Worm (Caenorhabditis elegans): Measurements from ENCODE around the gene srv-8.

The srv-8 gene

ce11 chrV:13415462-13415861, 5.1 kb downstream of the srv-8 start:
- TF ChIP-seq F49E8.2 (tag; optimal IDR thresholded peaks at IDR 0.05; ENCODE audit: borderline replicate concordance), result no peak
- no peak for TF ChIP-seq lim-7 (GFP tag; IDR thresholded peaks at IDR 0.05)
- TF ChIP-seq set-16 (GFP tag; IDR thresholded peaks at IDR 0.05), result peak; percentile 99
- TF ChIP-seq hmg-1.1 (GFP tag; IDR thresholded peaks at IDR 0.05), result 0 out of 2 replicates have a peak, but pooled peaks have one; percentile 43
- TF ChIP-seq rbr-2 (tag; optimal IDR thresholded peaks at IDR 0.05), result no peak
- TF ChIP-seq snpc-1.2 (GFP tag; IDR thresholded peaks at IDR 0.05), result no peak
- no peak for TF ChIP-seq mdt-29 (GFP tag; IDR thresholded peaks at IDR 0.05)
- no peak for TF ChIP-seq hlh-30 (tag; optimal IDR thresholded peaks at IDR 0.05; ENCODE audit: insufficient read depth)
- no peak for TF ChIP-seq attf-4 (tag; optimal IDR thresholded peaks at IDR 0.05)
- TF ChIP-seq zfp-2 (tag; optimal IDR thresholded peaks at IDR 0.05), result no peak
- TF ChIP-seq egl-43 (GFP tag; IDR thresholded peaks at IDR 0.05), result no peak
- no peak for TF ChIP-seq php-3 (GFP tag; IDR thresholded peaks at IDR 0.05)
- TF ChIP-seq fkh-10 (GFP tag; optimal IDR thresholded peaks at IDR 0.05), result no peak
- TF ChIP-seq spr-1 (tag; optimal IDR thresholded peaks at IDR 0.05), result no peak
- no peak for TF ChIP-seq nhr-6 (tag; optimal IDR thresholded peaks at IDR 0.05)
- TF ChIP-seq mxl-3 (GFP tag; optimal IDR thresholded peaks at IDR 0.05), result no peak
- TF ChIP-seq nhr-48 (tag; optimal IDR thresholded peaks at IDR 0.05), result no peak
- no peak for TF ChIP-seq arid-1 (GFP tag; conservative IDR thresholded peaks at IDR 0.05)
- no peak for TF ChIP-seq zag-1 (tag; optimal IDR thresholded peaks at IDR 0.05)
- TF ChIP-seq lir-3 (tag; optimal IDR thresholded peaks at IDR 0.05), result no peak
- no peak for TF ChIP-seq lin-1 (GFP tag; IDR thresholded peaks at IDR 0.05)
- no peak for TF ChIP-seq nhr-28 (tag; optimal IDR thresholded peaks at IDR 0.05)
- TF ChIP-seq madf-9 (GFP tag; conservative IDR thresholded peaks at IDR 0.05), result no peak
- no peak for TF ChIP-seq cey-2 (tag; optimal IDR thresholded peaks at IDR 0.05; ENCODE audit: borderline replicate concordance, insufficient read depth)
- no peak for TF ChIP-seq nhr-42 (GFP tag; IDR thresholded peaks at IDR 0.05)
- TF ChIP-seq pha-4 (GFP tag; IDR thresholded peaks at IDR 0.05), result peak; percentile 70; the same call in 1 of the 2 replicates
- TF ChIP-seq pha-4 (tag; optimal IDR thresholded peaks at IDR 0.05), result no peak
- TF ChIP-seq unc-39 (tag; optimal IDR thresholded peaks at IDR 0.05), result no peak
- TF ChIP-seq hif-1 (tag; optimal IDR thresholded peaks at IDR 0.05), result no peak
- TF ChIP-seq dmd-9 (GFP tag; IDR thresholded peaks at IDR 0.05), result 0 out of 2 replicates have a peak, but pooled peaks have one; percentile 40
- 0 out of 2 replicates have a peak, but pooled peaks have one; percentile 20 for TF ChIP-seq ctbp-1 (GFP tag; IDR thresholded peaks at IDR 0.05)
- no peak for TF ChIP-seq spr-3 (GFP tag; optimal IDR thresholded peaks at IDR 0.05)
- TF ChIP-seq F10B5.3 (tag; optimal IDR thresholded peaks at IDR 0.05), result peak; percentile 6
- TF ChIP-seq snpc-4 (tag; optimal IDR thresholded peaks at IDR 0.05), result no peak
- TF ChIP-seq mdl-1 (tag; optimal IDR thresholded peaks at IDR 0.05), result no peak
- TF ChIP-seq D1046.2 (GFP tag; IDR thresholded peaks at IDR 0.05), result no peak
- no peak for TF ChIP-seq tra-1 (GFP tag; IDR thresholded peaks at IDR 0.05)
- TF ChIP-seq skn-1 (tag; optimal IDR thresholded peaks at IDR 0.05), result no peak
- no peak for TF ChIP-seq fos-1 (tag; optimal IDR thresholded peaks at IDR 0.05)
- TF ChIP-seq T20F7.1 (GFP tag; optimal IDR thresholded peaks at IDR 0.05), result no peak
- peak; percentile 29 for TF ChIP-seq gei-8 (GFP tag; optimal IDR thresholded peaks at IDR 0.05)
- TF ChIP-seq nhr-76 (tag; optimal IDR thresholded peaks at IDR 0.05), result no peak
- no peak for TF ChIP-seq Y75B8A.6 (GFP tag; IDR thresholded peaks at IDR 0.05)
- no peak for TF ChIP-seq dpl-1 (GFP tag; optimal IDR thresholded peaks at IDR 0.05)
- no peak for TF ChIP-seq ceh-28 (tag; optimal IDR thresholded peaks at IDR 0.05)
- no peak for TF ChIP-seq dmd-8 (GFP tag; IDR thresholded peaks at IDR 0.05)
- no peak for TF ChIP-seq ama-1 (optimal IDR thresholded peaks at IDR 0.05)
- TF ChIP-seq nhr-41 (GFP tag; IDR thresholded peaks at IDR 0.05), result no peak
- TF ChIP-seq ceh-82 (tag; optimal IDR thresholded peaks at IDR 0.05), result no peak
- no peak for TF ChIP-seq F37D6.2 (tag; optimal IDR thresholded peaks at IDR 0.05)
- no peak for TF ChIP-seq ZK337.2 (GFP tag; IDR thresholded peaks at IDR 0.05)
- TF ChIP-seq ceh-32 (tag; optimal IDR thresholded peaks at IDR 0.05; ENCODE audit: poor library complexity), result no peak
- no peak for TF ChIP-seq nhr-10 (tag; optimal IDR thresholded peaks at IDR 0.05)
